Worm (Caenorhabditis elegans) whole organism, L4 larva: ENCODE data around the gene F19B2.5.

ENCODE experiments used
- Y5F2A.4 ChIP-seq: fragments of 200-800 bp; sonication (Bioruptor generic); optimal IDR thresholded peaks from 2 replicates; lab custom pipeline; 2018; ENCODE audit warnings: mild to moderate bottlenecking, missing genetic modification characterization, missing compliant biosample characterization
- ZK546.5 ChIP-seq, 2 experiments: sonication (generic microtip); optimal IDR thresholded peaks; 2 replicates each; lab custom pipeline; 2017; ENCODE audit warnings: missing biosample characterization in 2 of 2, missing genetic modification characterization in 2 of 2
- aly-2 ChIP-seq: sonication (generic microtip); optimal IDR thresholded peaks from 2 replicates; lab custom pipeline; 2018; ENCODE audit warnings: missing biosample characterization, missing genetic modification characterization
- lin-13 ChIP-seq: fragments of 150-350 bp; optimal IDR thresholded peaks from 2 replicates; lab custom pipeline; 2014; ENCODE audit warnings: missing biosample characterization, missing genetic modification reagents, missing genetic modification characterization
- lir-3 ChIP-seq: sonication (generic microtip); optimal IDR thresholded peaks from 2 replicates; lab custom pipeline; 2016; ENCODE audit warnings: mild to moderate bottlenecking, missing genetic modification characterization, missing compliant biosample characterization
- mdl-1 ChIP-seq, 2 experiments: fragments of 150-350 bp in 1 of 2; sonication (generic microtip) in 1 of 2; optimal IDR thresholded peaks; 2 replicates each; lab custom pipeline; 2014 to 2017; ENCODE audit warnings: missing biosample characterization in 2 of 2, missing genetic modification characterization in 2 of 2
- mdt-29 ChIP-seq: fragments of 200-800 bp; sonication (Bioruptor generic); IDR thresholded peaks from 2 replicates; pipeline ENCODE4 v1.3.6; 2022; ENCODE audit warnings: missing genetic modification reagents, missing genetic modification characterization, missing compliant biosample characterization
- nhr-11 ChIP-seq: fragments of 150-350 bp; optimal IDR thresholded peaks from 2 replicates; lab custom pipeline; 2014; ENCODE audit warnings: missing biosample characterization, missing genetic modification characterization
- snpc-1.2 ChIP-seq: fragments of 200-800 bp; sonication (Bioruptor generic); IDR thresholded peaks from 2 replicates; pipeline ENCODE4 v1.3.6; 2022; ENCODE audit warnings: missing genetic modification reagents, missing genetic modification characterization, missing compliant biosample characterization
- unc-62 ChIP-seq, 3 experiments: fragments of 150-350 bp in 1 of 3; sonication (generic microtip); optimal IDR thresholded peaks in 2 of 3; peaks in 1 of 3; 1 replicate in 1 of 3; 2 replicates in 2 of 3; lab custom pipeline; 2014 to 2017; ENCODE audit warnings: missing biosample characterization in 3 of 3, missing genetic modification characterization in 3 of 3, missing genetic modification reagents in 3 of 3, missing genotype in 1 of 3

ce11 chrV:20164059-20164892, at the start of gene F19B2.5:
- TF ChIP-seq unc-62 (GFP tag; optimal IDR thresholded peaks at IDR 0.05 in 1 of 2; lab: Kevin White, UChicago): no peak
- no peak for TF ChIP-seq unc-62 (tag; optimal IDR thresholded peaks at IDR 0.05; lab: Kevin White, UChicago)
- no peak for TF ChIP-seq nhr-11 (tag; lab: Kevin White, UChicago)
- TF ChIP-seq mdt-29: peak; percentile 100
- TF ChIP-seq snpc-1.2: no peak
- no peak for TF ChIP-seq aly-2 (tag; lab: Kevin White, UChicago)
- TF ChIP-seq mdl-1 (tag; optimal IDR thresholded peaks at IDR 0.05; lab: Kevin White, UChicago): no peak
- no peak for TF ChIP-seq lin-13 (GFP tag; lab: Kevin White, UChicago)
- no peak for TF ChIP-seq lir-3
- no peak for TF ChIP-seq ZK546.5 (tag; optimal IDR thresholded peaks at IDR 0.05; lab: Kevin White, UChicago)
- TF ChIP-seq Y5F2A.4 (GFP tag; lab: Kevin White, UChicago): no peak
